Fruit fly (Drosophila melanogaster): ENCODE results near the gene PNUTS.

The PNUTS gene

dm6 chr2L:866950-867744 lies 3.1 kb upstream of the PNUTS start (continued):
- TF ChIP-seq CG15601 (tag; optimal IDR thresholded peaks at IDR 0.05) (peak; percentile 89), bab2 (GFP tag; optimal IDR thresholded peaks at IDR 0.05) (peak; percentile 92), CHES-1-like (GFP tag; optimal IDR thresholded peaks at IDR 0.05) (peak; percentile 84), Ptx1 (GFP tag; IDR thresholded peaks at IDR 0.05) (peak; percentile 96), jigr1 (GFP tag; IDR thresholded peaks at IDR 0.05) (peak; percentile 88; the same call in 2 of the 3 replicates), CG12236 (GFP tag; optimal IDR thresholded peaks at IDR 0.05) (peak; percentile 70), btn (GFP tag; optimal IDR thresholded peaks at IDR 0.05) (peak; percentile 77), Gug (GFP tag; IDR thresholded peaks at IDR 0.05) (peak; percentile 91), aop (GFP tag; IDR thresholded peaks at IDR 0.05) (peak; percentile 63; the same call in 1 of the 2 replicates), CG16863 (GFP tag; optimal IDR thresholded peaks at IDR 0.05) (peak; percentile 90), grau (tag; optimal IDR thresholded peaks at IDR 0.05) (peak; percentile 99), scrt (GFP tag; optimal IDR thresholded peaks at IDR 0.05) (peak; percentile 89), Atf-2 (GFP tag; optimal IDR thresholded peaks at IDR 0.05) (peak; percentile 87), wek (GFP tag; optimal IDR thresholded peaks at IDR 0.05) (peak; percentile 82), grn (GFP tag; optimal IDR thresholded peaks at IDR 0.05) (no peak), CG8924 (tag; optimal IDR thresholded peaks at IDR 0.05) (peak; percentile 93), jing (GFP tag; optimal IDR thresholded peaks at IDR 0.05) (peak; percentile 86), CG3995 (GFP tag; optimal IDR thresholded peaks at IDR 0.05) (peak; percentile 37), bbx (GFP tag; IDR thresholded peaks at IDR 0.05; ENCODE audit: partially characterized antibody) (no peak; the same call in 1 of the 2 replicates), lola (GFP tag; optimal IDR thresholded peaks at IDR 0.05) (peak in 1 of 3 experiments; percentile 87), caup (GFP tag; optimal IDR thresholded peaks at IDR 0.05; ENCODE audit: severe bottlenecking) (peak; percentile 93), CG6854 (GFP tag; optimal IDR thresholded peaks at IDR 0.05) (peak; percentile 78), nerfin-1 (tag; optimal IDR thresholded peaks at IDR 0.05) (peak; percentile 88), Bteb2 (GFP tag; optimal IDR thresholded peaks at IDR 0.05) (peak; percentile 88), pho (GFP tag; optimal IDR thresholded peaks at IDR 0.05) (peak; percentile 89), CG2120 (GFP tag; optimal IDR thresholded peaks at IDR 0.05) (peak; percentile 96), D19B (GFP tag; optimal IDR thresholded peaks at IDR 0.05) (peak; percentile 81), sug (tag; optimal IDR thresholded peaks at IDR 0.05) (peak; percentile 89), ro (GFP tag; IDR thresholded peaks at IDR 0.05) (peak; percentile 72), Doc2 (GFP tag; IDR thresholded peaks at IDR 0.05) (peak; percentile 80), run (tag; optimal IDR thresholded peaks at IDR 0.05) (peak; percentile 78), bsh (GFP tag; optimal IDR thresholded peaks at IDR 0.05) (peak; percentile 71 to 92), CG10274 (GFP tag; optimal IDR thresholded peaks at IDR 0.05) (peak; percentile 72), CG7928 (GFP tag; optimal IDR thresholded peaks at IDR 0.05) (peak; percentile 65), inv (GFP tag; IDR thresholded peaks at IDR 0.05; ENCODE audit: partially characterized antibody) (no peak), pfk (GFP tag; optimal IDR thresholded peaks at IDR 0.05) (no peak), shn (GFP tag; optimal IDR thresholded peaks at IDR 0.05) (peak; percentile 75), cg (GFP tag; optimal IDR thresholded peaks at IDR 0.05) (peak; percentile 90), Chrac-16 (GFP tag; optimal IDR thresholded peaks at IDR 0.05) (peak; percentile 94), Sry-β (GFP tag; optimal IDR thresholded peaks at IDR 0.05) (peak; percentile 4), CG9932 (GFP tag; IDR thresholded peaks at IDR 0.05) (peak; percentile 97), gcm (GFP tag; optimal IDR thresholded peaks at IDR 0.05) (peak; percentile 85), CG17186 (GFP tag; optimal IDR thresholded peaks at IDR 0.05) (peak; percentile 2), CG2875 (GFP tag; optimal IDR thresholded peaks at IDR 0.05) (peak; percentile 77), kay (GFP tag; optimal IDR thresholded peaks at IDR 0.05) (peak; percentile 84), ftz-f1 (GFP tag; optimal IDR thresholded peaks at IDR 0.05) (no peak), CG3838 (GFP tag; optimal IDR thresholded peaks at IDR 0.05) (peak; percentile 62), zen (tag; optimal IDR thresholded peaks at IDR 0.05) (peak; percentile 89)

All from whole organism, embryonic.